Fruit fly (Drosophila melanogaster) Kc167 (cell line): ENCODE data around the gene CG3032.

Source experiments
- Myc ChIP-seq: fragments of >200 bp; optimal IDR thresholded peaks from 2 replicates; lab custom pipeline; 2017; ENCODE audit warnings: missing external identifiers
- Sin3A ChIP-seq: fragments of >200 bp; optimal IDR thresholded peaks from 2 replicates; lab custom pipeline; 2018; ENCODE audit warnings: missing external identifiers
- h ChIP-seq: fragments of >200 bp; optimal IDR thresholded peaks from 3 replicates; lab custom pipeline; 2018; ENCODE audit warnings: missing external identifiers
- insv ChIP-seq: fragments of >200 bp; optimal IDR thresholded peaks from 3 replicates; lab custom pipeline; 2018; ENCODE audit warnings: missing external identifiers
- psq ChIP-seq: fragments of >200 bp; optimal IDR thresholded peaks from 2 replicates; lab custom pipeline; 2017; ENCODE audit warnings: missing external identifiers
- ttk ChIP-seq: sonication (Bioruptor generic); optimal IDR thresholded peaks from 2 replicates; lab custom pipeline; 2017; ENCODE audit warnings: missing external identifiers

The CG3032 gene

DNA sequence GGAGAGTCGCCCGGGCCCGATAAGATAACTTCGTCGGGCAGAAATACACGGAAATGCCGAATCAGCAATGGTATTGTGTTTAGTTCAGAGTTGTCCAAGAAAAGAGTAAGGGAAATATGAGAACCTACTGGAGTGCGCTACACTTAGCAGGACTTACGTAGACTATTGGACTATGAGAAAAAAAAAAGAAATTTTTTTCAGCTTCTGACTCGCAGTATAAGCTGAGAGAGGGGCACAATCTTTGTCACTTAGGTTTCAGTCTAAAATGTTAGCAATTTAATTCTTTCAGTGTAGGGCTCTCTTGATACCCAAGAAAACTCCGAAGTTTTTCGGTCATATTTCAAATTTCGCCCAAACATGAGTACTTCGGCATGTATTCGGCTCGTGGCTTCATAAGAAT is 19.9 kb downstream of the CG3032 start:
- TF ChIP-seq Myc (lab: Kevin White, UChicago): no peak
- TF ChIP-seq ttk: no peak
- TF ChIP-seq Sin3A: no peak
- TF ChIP-seq h (lab: Kevin White, UChicago): no peak
- TF ChIP-seq psq: no peak
- no peak for TF ChIP-seq insv (lab: Kevin White, UChicago)

DNA sequence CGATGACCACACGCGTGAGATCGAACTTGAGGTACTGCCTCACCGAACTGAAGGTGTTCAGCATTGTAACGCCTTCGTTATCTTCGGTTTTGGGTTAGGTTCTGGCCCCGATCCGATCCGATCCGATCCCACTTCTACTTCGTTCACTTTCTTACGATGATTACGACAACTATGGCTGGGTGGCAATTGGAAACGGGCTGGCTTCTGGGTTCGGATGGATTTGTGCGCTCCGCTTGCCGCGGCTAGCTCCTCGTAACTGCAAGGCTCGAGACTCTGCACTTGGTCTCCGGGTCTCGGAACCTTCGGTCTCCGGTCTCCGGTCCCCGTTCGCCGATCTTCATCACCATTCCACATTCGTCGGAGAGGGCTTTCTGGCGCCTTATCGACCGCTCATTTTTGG is 20.3 kb downstream of the CG3032 start, which contains the start of gene Inx7:
TSS of gene Inx7 (minus strand) at position 263 of the 400 bp plus-strand sequence.
- TF ChIP-seq ttk: no peak
- no peak for TF ChIP-seq Myc (lab: Kevin White, UChicago)
- TF ChIP-seq insv (lab: Kevin White, UChicago): no peak
- no peak for TF ChIP-seq Sin3A
- no peak for TF ChIP-seq psq
- no peak for TF ChIP-seq h (lab: Kevin White, UChicago)

DNA sequence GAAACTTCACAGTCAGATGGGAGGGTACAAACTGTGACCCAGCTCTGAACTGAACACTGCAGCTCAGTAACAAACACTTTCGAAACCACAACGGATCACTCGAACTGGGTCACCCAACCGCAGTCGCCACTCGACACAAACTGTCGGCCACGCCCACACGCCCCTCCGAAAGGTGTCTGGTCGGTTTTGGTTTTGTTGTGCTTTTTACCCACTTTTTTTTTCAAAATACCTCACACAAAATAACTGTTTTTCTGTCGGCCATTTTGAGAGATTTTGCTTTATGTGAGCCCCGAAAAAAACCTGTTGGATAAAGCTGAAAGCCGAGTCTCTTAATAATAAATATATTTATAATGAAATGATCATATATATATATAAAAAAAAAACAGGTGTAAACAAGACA is 22.4 kb downstream of the CG3032 start, which contains the start of gene ogre:
TSS of gene ogre (minus strand) at position 33 of the 400 bp plus-strand sequence.
- TF ChIP-seq Sin3A (no peak), psq (no peak), ttk (no peak), insv (lab: Kevin White, UChicago) (no peak), Myc (lab: Kevin White, UChicago) (no peak), h (lab: Kevin White, UChicago) (no peak)

DNA sequence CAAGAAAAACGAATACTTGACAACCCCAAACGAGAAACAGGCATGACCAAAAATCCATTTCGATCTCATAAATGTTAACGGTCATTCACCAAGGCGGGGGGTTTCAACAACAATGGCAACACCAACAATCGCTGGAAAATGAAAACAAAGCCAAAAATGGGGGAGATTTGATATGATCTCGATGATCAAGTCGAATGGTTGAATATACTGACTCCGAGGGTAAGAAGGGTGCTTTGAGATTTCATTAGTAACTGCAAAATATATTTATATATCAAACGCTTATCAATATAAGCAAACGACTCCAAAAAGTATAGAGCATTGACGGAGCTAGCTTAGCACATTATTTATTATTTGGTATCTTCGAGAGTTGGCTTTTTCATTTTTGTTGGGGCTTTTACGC is 23.6 kb downstream of the CG3032 start:
- TF ChIP-seq ttk: no peak
- no peak for TF ChIP-seq Sin3A
- no peak for TF ChIP-seq h (lab: Kevin White, UChicago)
- no peak for TF ChIP-seq Myc (lab: Kevin White, UChicago)
- no peak for TF ChIP-seq psq
- TF ChIP-seq insv (lab: Kevin White, UChicago): no peak

DNA sequence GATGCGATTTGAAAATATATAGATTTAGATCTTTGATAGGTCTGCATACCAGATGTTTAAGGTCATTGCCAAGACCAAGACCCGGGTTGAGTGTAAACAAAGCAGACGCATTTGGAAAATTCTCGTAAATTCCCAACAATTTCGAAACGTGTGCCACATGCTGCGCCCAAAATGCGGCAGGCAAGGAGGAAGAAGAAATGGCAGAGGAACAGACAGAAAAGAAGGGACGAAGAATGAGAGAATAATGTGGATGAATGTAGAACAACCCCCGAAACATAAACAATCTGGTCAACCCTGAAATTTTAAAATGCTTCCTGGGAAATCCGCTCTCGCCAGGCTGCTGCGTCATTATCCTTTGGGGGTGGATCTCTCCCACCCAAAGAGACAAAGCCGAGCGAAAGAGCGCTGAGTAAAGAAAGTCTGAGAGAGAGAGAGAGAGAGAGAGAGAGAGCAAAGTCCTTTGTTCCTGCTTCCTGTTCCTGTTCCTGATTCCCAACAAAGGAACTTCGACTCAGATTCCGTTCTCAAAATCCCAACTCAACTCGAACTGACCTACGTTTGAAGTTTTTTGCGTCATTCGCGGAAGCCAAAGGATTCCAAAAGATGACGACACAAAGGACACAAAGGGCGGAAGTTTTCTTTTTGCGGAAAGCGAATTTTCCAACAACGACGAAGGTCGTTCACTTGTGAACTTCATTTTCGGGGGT is 24.9 kb downstream of the CG3032 start:
- TF ChIP-seq psq (no peak), h (lab: Kevin White, UChicago) (no peak), ttk (no peak), Sin3A (no peak), Myc (lab: Kevin White, UChicago) (no peak), insv (lab: Kevin White, UChicago) (no peak)

DNA sequence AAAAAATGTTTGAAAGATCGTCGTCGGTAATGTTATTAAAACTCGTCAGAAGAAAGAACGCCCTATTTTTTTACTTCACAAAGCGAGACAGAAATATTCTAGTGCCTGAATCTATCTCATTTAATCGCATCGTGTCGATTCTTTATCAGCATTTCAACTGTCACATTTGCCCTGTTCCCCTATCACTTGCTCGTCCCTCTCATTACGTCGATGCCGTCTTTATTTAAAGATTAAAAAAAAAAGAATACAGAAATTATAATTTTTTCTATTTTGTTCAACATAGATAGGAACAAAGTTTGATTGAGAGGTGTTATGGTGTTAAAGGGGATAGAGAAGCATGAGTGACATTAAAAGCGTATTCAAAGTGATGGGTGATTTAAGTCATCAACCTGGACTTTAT is 25.6 kb downstream of the CG3032 start:
- TF ChIP-seq Myc (lab: Kevin White, UChicago) (no peak), psq (no peak), Sin3A (no peak), insv (lab: Kevin White, UChicago) (no peak), ttk (no peak), h (lab: Kevin White, UChicago) (no peak)

DNA sequence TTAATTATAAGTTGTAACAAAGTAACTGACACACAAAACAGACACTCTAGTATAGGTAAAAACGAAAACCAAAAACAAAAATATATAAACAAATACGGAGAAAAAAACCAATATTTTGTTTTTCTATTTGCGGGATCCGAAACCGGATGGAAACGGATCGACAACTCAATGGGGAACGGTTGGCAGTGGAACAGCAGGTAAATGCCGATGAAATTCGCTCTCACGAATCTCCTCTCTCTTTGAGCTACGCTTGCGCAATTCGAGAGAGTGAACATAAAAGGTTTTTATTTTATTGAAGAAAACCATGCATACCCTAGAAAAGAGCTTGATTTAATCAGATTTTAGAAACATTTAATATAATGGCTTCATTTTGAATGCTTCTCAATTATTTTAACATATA is 26.6 kb downstream of the CG3032 start:
- TF ChIP-seq Myc (lab: Kevin White, UChicago) (no peak), ttk (no peak), h (lab: Kevin White, UChicago) (no peak), insv (lab: Kevin White, UChicago) (no peak), psq (no peak), Sin3A (no peak)

DNA sequence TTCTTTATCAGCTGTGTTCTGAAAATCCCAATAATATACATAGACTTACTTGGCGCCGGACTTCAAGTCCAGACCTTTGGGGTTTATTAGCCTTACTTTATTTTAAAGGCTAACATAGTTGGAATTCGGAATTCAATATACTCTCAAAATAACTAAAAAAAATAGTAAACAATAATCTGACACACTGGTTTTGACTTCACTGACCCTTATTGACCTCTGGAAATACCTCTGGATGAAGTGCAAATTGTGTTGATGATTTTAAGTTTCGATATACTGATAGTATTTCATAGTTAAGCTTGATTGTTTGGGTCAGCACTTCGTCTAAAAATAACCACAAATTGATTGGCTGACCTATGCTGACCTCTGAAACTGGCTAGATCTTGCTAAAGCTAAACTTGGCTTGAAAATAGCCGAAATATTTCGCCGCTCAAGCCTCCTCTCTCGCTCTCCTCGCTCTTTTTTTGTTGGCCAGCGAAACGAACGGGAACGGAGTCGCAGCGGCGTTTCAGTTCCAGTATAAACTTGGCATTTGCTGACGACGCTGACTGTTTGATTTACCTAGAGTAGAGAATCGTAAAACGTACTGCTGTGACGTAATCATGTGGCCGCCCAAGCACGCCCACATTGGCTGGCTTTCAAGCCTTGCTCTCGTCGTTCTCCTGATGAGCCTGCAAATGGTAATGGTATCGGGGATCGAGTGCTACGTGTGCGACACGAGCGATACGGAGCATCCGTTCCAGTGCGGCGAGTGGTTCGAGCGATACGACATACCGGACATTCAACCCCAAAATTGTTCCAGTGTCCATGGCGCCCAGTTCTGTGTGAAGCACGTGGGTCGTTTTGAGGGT is 27.5 kb downstream of the CG3032 start, which contains the start of gene bou:
TSS of gene bou (plus strand) at position 507 of the 848 bp plus-strand sequence.
- TF ChIP-seq insv (lab: Kevin White, UChicago): no peak
- no peak for TF ChIP-seq psq
- TF ChIP-seq ttk: no peak
- TF ChIP-seq Sin3A: no peak
- no peak for TF ChIP-seq Myc (lab: Kevin White, UChicago)
- TF ChIP-seq h (lab: Kevin White, UChicago): no peak

DNA sequence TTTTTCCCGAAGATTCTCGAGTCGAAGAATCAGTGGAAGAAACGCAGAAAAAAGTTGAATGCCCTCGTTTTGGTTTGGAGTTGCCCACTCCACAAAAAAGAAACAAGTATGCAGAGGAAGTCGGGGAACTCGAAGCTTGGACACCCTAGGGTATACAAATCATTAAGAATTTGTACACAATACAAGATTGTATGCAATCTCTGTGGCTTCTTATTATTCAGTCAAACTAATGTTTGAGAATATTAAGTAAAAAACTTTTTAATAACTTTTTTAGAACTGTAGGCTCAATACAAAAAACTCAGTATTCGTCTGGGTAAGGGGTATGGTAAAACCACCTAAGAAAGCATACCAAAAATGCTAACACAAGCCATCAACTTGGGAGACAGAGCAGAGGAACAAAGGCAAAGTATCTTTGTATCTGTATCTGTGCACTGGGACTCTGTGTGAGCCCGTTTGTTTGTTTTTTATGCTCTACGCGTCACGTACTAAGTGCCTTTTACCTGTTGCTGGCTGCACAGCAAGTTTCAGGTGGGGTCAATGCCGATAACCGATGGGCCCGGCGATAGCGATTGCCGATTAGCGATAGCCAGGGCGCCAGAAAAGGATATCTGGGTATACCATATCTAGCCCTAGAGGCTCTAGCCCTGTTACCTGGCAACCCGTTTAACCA is 28.4 kb downstream of the CG3032 start:
- no peak for TF ChIP-seq ttk
- no peak for TF ChIP-seq h (lab: Kevin White, UChicago)
- TF ChIP-seq Myc (lab: Kevin White, UChicago): no peak
- no peak for TF ChIP-seq psq
- TF ChIP-seq insv (lab: Kevin White, UChicago): no peak
- no peak for TF ChIP-seq Sin3A

DNA sequence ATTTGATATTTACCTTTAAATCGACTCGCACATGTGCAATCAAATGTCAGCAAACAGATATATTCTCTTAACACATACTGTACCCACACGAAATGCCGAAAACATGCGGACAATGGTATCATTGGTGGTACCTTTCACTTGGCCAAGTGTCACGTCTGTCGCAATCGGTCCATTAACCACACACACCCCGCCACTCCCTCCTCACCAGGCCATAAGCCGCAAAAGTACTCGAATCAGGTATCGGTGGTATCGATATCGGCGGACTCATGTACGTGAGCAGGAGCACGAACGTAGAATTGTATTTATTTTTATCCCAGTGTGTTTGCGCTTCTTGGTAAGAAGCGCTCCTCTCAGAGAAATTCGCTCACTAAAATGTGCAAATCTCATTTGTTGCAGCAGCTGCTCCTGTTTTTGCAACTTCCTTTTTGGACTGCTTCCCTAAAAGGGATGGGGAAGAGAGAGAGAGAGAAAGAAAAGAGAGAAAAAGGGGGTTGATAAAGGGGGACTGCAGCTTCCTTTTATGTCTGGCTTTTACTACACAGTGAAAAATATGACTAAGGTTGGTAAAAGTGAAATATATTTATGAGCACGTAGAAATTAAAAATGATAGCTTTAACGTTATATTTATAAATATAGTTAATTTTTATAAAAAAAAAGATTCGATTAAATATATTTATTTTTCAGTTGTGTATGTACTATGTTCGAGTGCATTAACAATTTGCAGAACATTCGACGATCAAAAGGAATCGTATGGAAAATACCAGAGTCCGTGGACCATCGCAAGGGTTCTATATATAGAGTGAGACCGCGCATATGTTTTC is 30.0 kb downstream of the CG3032 start:
- no peak for TF ChIP-seq psq
- TF ChIP-seq Myc (lab: Kevin White, UChicago): no peak
- TF ChIP-seq insv (lab: Kevin White, UChicago): no peak
- TF ChIP-seq Sin3A: no peak
- no peak for TF ChIP-seq h (lab: Kevin White, UChicago)
- no peak for TF ChIP-seq ttk

DNA sequence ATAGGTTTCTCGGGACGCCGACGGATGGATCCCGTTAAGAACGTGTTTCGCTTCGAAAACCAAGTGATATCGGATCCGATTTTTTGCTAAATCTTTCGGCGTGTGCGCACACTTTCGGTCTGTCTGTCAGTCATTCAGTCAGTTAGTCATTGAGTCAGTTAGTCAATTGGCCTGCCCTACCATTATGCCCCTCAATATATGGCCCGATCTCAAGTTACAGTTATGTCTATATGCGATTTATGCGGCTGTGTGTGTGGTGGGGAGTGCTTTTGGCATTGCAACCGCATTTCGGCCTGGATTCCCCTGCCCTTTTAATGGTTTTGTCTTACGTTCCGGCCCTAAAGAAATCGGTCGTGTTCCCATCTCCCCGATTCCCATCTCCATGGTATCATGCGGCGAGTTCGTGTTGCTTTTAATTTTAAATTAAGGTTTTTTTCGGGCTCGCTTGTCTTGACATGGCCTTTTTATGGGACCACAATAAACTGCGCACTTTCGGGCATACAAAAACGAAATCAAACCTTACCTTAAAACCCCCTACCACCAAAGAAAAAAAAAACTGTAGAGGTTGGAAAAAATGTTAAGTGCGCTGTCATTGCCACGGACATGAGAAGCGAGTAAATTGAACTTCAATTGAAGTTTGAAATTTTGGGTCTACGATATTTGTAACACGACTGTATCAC is 30.8 kb downstream of the CG3032 start:
- no peak for TF ChIP-seq psq
- TF ChIP-seq h (lab: Kevin White, UChicago): no peak
- TF ChIP-seq Myc (lab: Kevin White, UChicago): no peak
- TF ChIP-seq Sin3A: no peak
- TF ChIP-seq insv (lab: Kevin White, UChicago): no peak
- TF ChIP-seq ttk: no peak
